Worm (Caenorhabditis elegans): Measurements from ENCODE around the gene Y57G11B.3.

Y57G11B.3 gene

ce11 chrIV:14576471-14576870, 2.3 kb upstream of the Y57G11B.3 start (continued):
- TF ChIP-seq tbp1 (GFP tag; optimal IDR thresholded peaks at IDR 0.05) (peak; percentile 96), pbrm-1 (GFP tag; IDR thresholded peaks at IDR 0.05) (peak; percentile 77), F37B4.10 (GFP tag; IDR thresholded peaks at IDR 0.05) (no peak), snpc-4 (GFP tag; optimal IDR thresholded peaks at IDR 0.05) (peak; percentile 91), snpc-4 (tag; optimal IDR thresholded peaks at IDR 0.05) (peak; percentile 44 to 97 (median 95)), F57A8.1 (GFP tag; optimal IDR thresholded peaks at IDR 0.05) (no peak), lsl-1 (GFP tag; optimal IDR thresholded peaks at IDR 0.05) (peak; percentile 8), him-1 (tag; optimal IDR thresholded peaks at IDR 0.05) (peak; percentile 62), madf-10 (tag; optimal IDR thresholded peaks at IDR 0.05) (peak; percentile 38), nhr-90 (tag; optimal IDR thresholded peaks at IDR 0.05) (peak; percentile 29), B0019.2 (GFP tag; conservative IDR thresholded peaks at IDR 0.05) (0 out of 2 replicates have a peak, but pooled peaks have one; percentile 12), T07F8.4 (tag; optimal IDR thresholded peaks at IDR 0.05) (peak; percentile 39), egrh-3 (GFP tag; IDR thresholded peaks at IDR 0.05) (peak; percentile 55; the same call in 1 of the 2 replicates), rpc-1 (optimal IDR thresholded peaks at IDR 0.05) (peak; percentile 80), rpc-1 (tag; optimal IDR thresholded peaks at IDR 0.05) (peak; percentile 78), nhr-80 (tag; optimal IDR thresholded peaks at IDR 0.05) (no peak), let-607 (tag; optimal IDR thresholded peaks at IDR 0.05) (peak in 1 of 2 experiments; percentile 20), snpc-3.4 (tag; optimal IDR thresholded peaks at IDR 0.05) (peak; percentile 41), D2030.7 (GFP tag; IDR thresholded peaks at IDR 0.05) (peak; percentile 42; the same call in 1 of the 2 replicates)

- TF ChIP-seq hlh-12 (tag; optimal IDR thresholded peaks at IDR 0.05) (no peak), nfya-1 (tag; optimal IDR thresholded peaks at IDR 0.05; ENCODE audit: borderline replicate concordance, insufficient read depth) (no peak), fkh-3 (tag; optimal IDR thresholded peaks at IDR 0.05) (no peak), aptf-3 (GFP tag; IDR thresholded peaks at IDR 0.05) (no peak), egl-18 (GFP tag; IDR thresholded peaks at IDR 0.05) (no peak), lin-35 (GFP tag; optimal IDR thresholded peaks at IDR 0.05) (no peak), ceh-91 (GFP tag; IDR thresholded peaks at IDR 0.05) (no peak), F39B2.1 (GFP tag; IDR thresholded peaks at IDR 0.05) (no peak), unc-62 (GFP tag; optimal IDR thresholded peaks at IDR 0.05) (no peak), zfh-2 (GFP tag; conservative IDR thresholded peaks at IDR 0.05) (no peak), die-1 (tag; optimal IDR thresholded peaks at IDR 0.05) (no peak), dox-1 (GFP tag; IDR thresholded peaks at IDR 0.05) (no peak), efl-1 (GFP tag; optimal IDR thresholded peaks at IDR 0.05) (no peak), ztf-3 (GFP tag; optimal IDR thresholded peaks at IDR 0.05) (no peak), F49E8.2 (tag; optimal IDR thresholded peaks at IDR 0.05; ENCODE audit: insufficient read depth) (no peak), nfya-2 (GFP tag; IDR thresholded peaks at IDR 0.05) (no peak), B0019.2 (GFP tag; conservative IDR thresholded peaks at IDR 0.05) (no peak), chd-7 (tag; optimal IDR thresholded peaks at IDR 0.05) (no peak), ama-1 (optimal IDR thresholded peaks at IDR 0.05) (no peak), ama-1 (GFP tag; optimal IDR thresholded peaks at IDR 0.05) (no peak)
Observed at ce11 chrIV:14573068-14573467, 1.1 kb downstream of the Y57G11B.3 start.

ce11 chrIV:14572607-14573006, 1.6 kb downstream of the Y57G11B.3 start, which contains the start of gene glb-34:
TSS of gene glb-34 (minus strand) at chrIV:14572707.
- TF ChIP-seq attf-5 (GFP tag; optimal IDR thresholded peaks at IDR 0.05) (no peak), D2030.7 (GFP tag; IDR thresholded peaks at IDR 0.05) (no peak), F23B12.7 (tag; optimal IDR thresholded peaks at IDR 0.05; ENCODE audit: insufficient read depth) (no peak), Y67H2A.10 (GFP tag; conservative IDR thresholded peaks at IDR 0.05) (no peak), efl-1 (GFP tag; optimal IDR thresholded peaks at IDR 0.05) (no peak), snpc-1.3 (tag; optimal IDR thresholded peaks at IDR 0.05; ENCODE audit: insufficient read depth) (no peak), let-607 (tag; optimal IDR thresholded peaks at IDR 0.05) (no peak), tbp1 (GFP tag; optimal IDR thresholded peaks at IDR 0.05) (no peak), Y53F4B.3 (GFP tag; IDR thresholded peaks at IDR 0.05) (no peak), attf-6 (GFP tag; IDR thresholded peaks at IDR 0.05) (no peak), F57A8.1 (GFP tag; optimal IDR thresholded peaks at IDR 0.05) (no peak), rec-8 (tag; optimal IDR thresholded peaks at IDR 0.05) (no peak), sea-2 (GFP tag; IDR thresholded peaks at IDR 0.05) (no peak), madf-3 (GFP tag; IDR thresholded peaks at IDR 0.05) (no peak), pha-4 (tag; optimal IDR thresholded peaks at IDR 0.05) (no peak)
